Fruit fly (Drosophila melanogaster) whole organism, pupa: ENCODE results near the gene CG34462.

Experiments
- CG10348 ChIP-seq: fragments of 200-800 bp; sonication (Bioruptor generic); IDR thresholded peaks from 2 replicates; pipeline ENCODE4 v1.3.6; 2022; ENCODE audit warnings: missing biosample characterization, missing genetic modification characterization
- CG12605 ChIP-seq: fragments of 200-800 bp; sonication (Bioruptor generic); IDR thresholded peaks from 2 replicates; pipeline ENCODE4 v1.3.6; 2022; ENCODE audit warnings: missing biosample characterization, missing genetic modification characterization
- CG13204 ChIP-seq: fragments of 200-800 bp; sonication (Bioruptor generic); optimal IDR thresholded peaks from 2 replicates; lab custom pipeline; 2018; ENCODE audit warnings: missing biosample characterization, mild to moderate bottlenecking, missing genetic modification characterization, moderate library complexity
- CG14655 ChIP-seq: fragments of 200-800 bp; sonication (Bioruptor generic); optimal IDR thresholded peaks from 3 replicates; lab custom pipeline; 2017; ENCODE audit warnings: mild to moderate bottlenecking, missing biosample characterization, missing genetic modification reagents, missing genetic modification characterization
- CG15710 ChIP-seq: fragments of 200-800 bp; sonication (Bioruptor generic); optimal IDR thresholded peaks from 2 replicates; lab custom pipeline; 2018; ENCODE audit warnings: missing biosample characterization, mild to moderate bottlenecking, missing genetic modification characterization, moderate library complexity
- CG17806 ChIP-seq: fragments of 200-800 bp; sonication (Bioruptor generic); optimal IDR thresholded peaks from 2 replicates; lab custom pipeline; 2018; ENCODE audit warnings: missing biosample characterization, mild to moderate bottlenecking, missing genetic modification characterization, moderate library complexity
- CG32121 ChIP-seq: fragments of 200-800 bp; sonication (Bioruptor generic); IDR thresholded peaks from 2 replicates; pipeline ENCODE4 v1.3.6; 2022; ENCODE audit warnings: missing biosample characterization, missing genetic modification characterization
- CG34367 ChIP-seq: fragments of 200-800 bp; sonication (Bioruptor generic); optimal IDR thresholded peaks from 2 replicates; lab custom pipeline; 2018; ENCODE audit warnings: missing biosample characterization, mild to moderate bottlenecking, missing genetic modification characterization
- CG4496 ChIP-seq: fragments of 200-800 bp; sonication (Bioruptor generic); IDR thresholded peaks from 3 replicates; pipeline ENCODE4 v1.3.6; 2022; ENCODE audit warnings: missing biosample characterization, missing genetic modification characterization
- CG8159 ChIP-seq: fragments of 200-800 bp; sonication (Bioruptor generic); optimal IDR thresholded peaks from 3 replicates; lab custom pipeline; 2018; ENCODE audit warnings: missing biosample characterization, mild to moderate bottlenecking, missing genetic modification characterization, moderate library complexity
- CG8301 ChIP-seq: fragments of 200-800 bp; sonication (Bioruptor generic); optimal IDR thresholded peaks from 2 replicates; lab custom pipeline; 2018; ENCODE audit warnings: missing biosample characterization, mild to moderate bottlenecking, missing genetic modification characterization
- CG9948 ChIP-seq: fragments of 200-800 bp; sonication (Bioruptor generic); optimal IDR thresholded peaks from 2 replicates; lab custom pipeline; 2018; ENCODE audit warnings: missing biosample characterization, mild to moderate bottlenecking, missing genetic modification characterization, moderate library complexity
- D1 ChIP-seq: fragments of 200-800 bp; sonication (Bioruptor generic); optimal IDR thresholded peaks from 2 replicates; lab custom pipeline; 2018; ENCODE audit warnings: missing biosample characterization, mild to moderate bottlenecking, missing genetic modification characterization, moderate library complexity
- EcR ChIP-seq: fragments of 200-800 bp; sonication (Bioruptor generic); optimal IDR thresholded peaks from 3 replicates; lab custom pipeline; 2019; ENCODE audit warnings: missing biosample characterization, missing genetic modification characterization, mild to moderate bottlenecking, moderate library complexity, missing genetic modification reagents
- Ets98B ChIP-seq: fragments of 200-800 bp; sonication (Bioruptor generic); IDR thresholded peaks from 2 replicates; pipeline ENCODE4 v1.3.6; 2022; ENCODE audit warnings: missing biosample characterization, missing genetic modification characterization
- Pif1A ChIP-seq: fragments of 200-800 bp; sonication (Bioruptor generic); optimal IDR thresholded peaks from 3 replicates; lab custom pipeline; 2016; ENCODE audit warnings: missing biosample characterization, missing genetic modification characterization
- Pif1B ChIP-seq: fragments of 200-800 bp; sonication (Bioruptor generic); optimal IDR thresholded peaks from 3 replicates; lab custom pipeline; 2016; ENCODE audit warnings: missing biosample characterization, missing genetic modification characterization
- Snoo ChIP-seq: fragments of 200-800 bp; sonication (Bioruptor generic); optimal IDR thresholded peaks from 3 replicates; lab custom pipeline; 2017; ENCODE audit warnings: missing biosample characterization, mild to moderate bottlenecking, missing genetic modification characterization, inconsistent platforms
- fd96Ca ChIP-seq: fragments of 200-800 bp; sonication (Bioruptor generic); IDR thresholded peaks from 3 replicates; pipeline ENCODE4 v1.3.6; 2022; ENCODE audit warnings: missing biosample characterization, missing genetic modification characterization
- gl ChIP-seq: fragments of 200-800 bp; sonication (Bioruptor generic); optimal IDR thresholded peaks from 2 replicates; lab custom pipeline; 2018; ENCODE audit warnings: missing biosample characterization, mild to moderate bottlenecking, missing genetic modification characterization
- rn ChIP-seq: fragments of 200-800 bp; sonication (Bioruptor generic); IDR thresholded peaks from 2 replicates; pipeline ENCODE4 v1.3.6; 2022; ENCODE audit warnings: missing biosample characterization, missing genetic modification characterization

The CG34462 gene

DNA sequence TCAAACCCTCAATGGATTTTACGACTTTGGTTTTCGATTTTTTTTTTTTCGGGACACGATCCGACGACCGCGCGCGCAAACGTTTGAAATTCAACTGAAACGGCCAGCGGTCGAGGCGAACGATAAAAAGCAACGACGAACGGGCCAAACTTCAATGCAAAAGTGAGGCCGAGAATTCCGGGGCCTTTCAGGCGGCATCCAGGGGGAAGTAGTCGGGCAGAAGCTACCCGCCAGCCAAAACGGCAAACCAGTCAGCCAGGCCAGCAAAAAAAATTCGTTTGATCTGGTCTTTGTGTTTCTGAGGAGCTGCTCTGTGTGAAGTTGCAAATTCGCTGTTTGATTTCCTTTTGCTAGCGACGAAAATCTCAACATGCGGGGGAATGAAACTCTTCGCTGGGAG, 33.2 kb upstream of the CG34462 start, which contains the start of gene CG7201:
Gene CG7201, minus strand, starts transcription at position 101 of the 400 bp plus-strand sequence.
- TF ChIP-seq Pif1A (no peak), CG15710 (tag; lab: Kevin White, UChicago) (no peak), rn (GFP tag; lab: Robert Waterston, UW) (peak; percentile 4; the same call in 1 of the 2 replicates), EcR (GFP tag; lab: Kevin White, UChicago) (no peak), CG4496 (GFP tag; lab: Robert Waterston, UW) (0 out of 3 replicates have a peak, but pooled peaks have one; percentile 16)

DNA sequence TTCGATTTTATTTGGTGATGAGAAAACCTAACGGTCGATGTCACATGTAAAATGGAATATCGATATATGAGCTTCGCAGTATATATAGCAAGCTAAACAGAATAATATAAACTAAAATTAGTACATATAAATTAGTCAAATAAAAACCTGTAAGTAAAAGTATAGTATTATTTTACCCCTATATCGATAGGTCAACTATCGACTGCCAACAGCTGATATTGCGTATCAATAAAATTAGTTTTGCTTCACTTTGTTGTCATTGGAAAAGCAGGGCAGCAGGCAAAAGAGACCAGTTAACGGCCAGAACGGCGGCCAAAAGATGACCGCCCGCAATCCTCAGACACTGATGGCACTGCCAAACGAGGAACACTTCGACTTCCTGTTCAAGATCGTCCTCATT, 31.4 kb upstream of the CG34462 start, which contains the start of gene Rab19:
Gene Rab19, plus strand, starts transcription at position 78 of the 400 bp plus-strand sequence.
- TF ChIP-seq EcR (GFP tag; lab: Kevin White, UChicago) = peak; percentile 46
- TF ChIP-seq CG34367 (tag; lab: Kevin White, UChicago) = no peak

DNA sequence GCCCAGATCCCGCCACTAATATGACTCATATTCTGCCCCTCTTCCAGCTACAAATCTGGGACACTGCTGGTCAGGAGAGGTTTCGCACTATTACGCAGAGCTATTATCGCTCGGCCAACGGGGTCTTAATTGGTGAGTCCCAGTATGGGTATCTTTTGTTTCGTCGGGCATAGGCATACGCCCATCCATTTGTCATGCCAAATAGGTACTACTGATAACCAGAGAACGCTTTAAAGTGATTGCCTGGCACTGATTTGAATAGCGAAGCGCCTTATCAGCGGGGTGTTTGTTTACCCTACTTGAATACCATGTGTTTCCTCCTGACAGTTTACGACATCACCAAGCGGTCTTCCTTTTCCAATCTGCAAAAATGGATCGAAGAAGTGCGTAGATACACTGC, 30.9 kb upstream of the CG34462 start:
- TF ChIP-seq CG32121 (GFP tag; lab: Robert Waterston, UW) = no peak
- TF ChIP-seq CG13204 = no peak
- TF ChIP-seq fd96Ca (GFP tag; lab: Robert Waterston, UW) = no peak
- TF ChIP-seq CG8301 (tag; lab: Kevin White, UChicago) = no peak

DNA sequence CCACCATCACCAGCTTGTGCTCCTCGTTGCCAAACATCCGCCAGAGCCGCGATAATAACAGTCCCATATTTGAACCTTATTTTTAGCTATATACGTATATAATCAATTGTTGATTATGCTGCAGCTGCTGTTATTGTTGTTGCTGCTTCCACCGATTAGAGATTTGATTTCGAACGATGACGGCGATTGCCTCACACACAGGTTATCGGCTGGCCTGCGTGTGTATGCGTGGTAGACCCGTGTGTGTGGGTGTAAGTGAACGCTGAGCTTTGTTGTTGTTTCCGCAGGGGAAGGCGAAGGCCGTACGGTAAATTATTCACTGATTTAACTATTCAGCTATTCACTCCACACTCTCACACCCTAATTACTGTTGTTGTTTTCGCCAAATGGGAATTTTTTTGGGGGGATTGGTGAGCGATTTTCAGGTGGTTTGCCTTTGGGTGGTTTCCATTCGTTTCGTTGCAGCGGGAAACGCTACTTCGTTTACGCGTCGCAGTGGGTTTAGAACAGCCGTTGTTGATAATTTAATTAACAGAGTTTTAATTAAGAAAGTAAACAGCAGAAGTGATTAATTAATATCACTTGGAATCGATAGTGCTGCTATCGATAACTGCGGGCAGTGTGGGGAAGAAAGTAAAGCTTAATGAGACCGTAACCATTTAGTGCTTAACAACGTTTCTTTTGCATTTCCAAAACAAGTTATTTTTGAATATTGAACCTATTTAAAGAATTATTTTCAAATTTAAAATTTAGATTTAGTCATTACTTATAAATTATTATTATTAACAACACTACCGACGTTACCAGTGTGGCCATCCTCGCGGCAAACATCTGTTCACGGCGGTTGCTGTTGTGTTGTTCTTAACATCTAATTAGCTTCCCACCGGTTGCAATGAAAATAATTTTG, 28.9 kb upstream of the CG34462 start, which contains the start of the genes Arl5 and CG13671:
Gene Arl5, minus strand, starts transcription at position 616 of the 907 bp plus-strand sequence.
Gene CG13671, plus strand, starts transcription at position 841 of the 907 bp plus-strand sequence.
- TF ChIP-seq CG4496 (GFP tag; lab: Robert Waterston, UW) = peak; percentile 72; the same call in 1 of the 3 replicates
- TF ChIP-seq CG14655 (GFP tag; lab: Kevin White, UChicago) = no peak
- peak; percentile 53 for TF ChIP-seq Snoo
- TF ChIP-seq CG9948 (tag; lab: Kevin White, UChicago) = peak; percentile 41
- TF ChIP-seq CG32121 (GFP tag; lab: Robert Waterston, UW) = peak; percentile 58; the same call in 1 of the 2 replicates
- TF ChIP-seq EcR (GFP tag; lab: Kevin White, UChicago) = peak; percentile 5
- TF ChIP-seq fd96Ca (GFP tag; lab: Robert Waterston, UW) = peak; percentile 80
- peak; percentile 59 for TF ChIP-seq Ets98B (GFP tag; lab: Robert Waterston, UW)
- peak; percentile 68 for TF ChIP-seq CG17806 (tag; lab: Kevin White, UChicago)
- TF ChIP-seq CG34367 (tag; lab: Kevin White, UChicago) = no peak
- no peak for TF ChIP-seq CG10348 (GFP tag; lab: Robert Waterston, UW)
- no peak for TF ChIP-seq Pif1B (GFP tag; lab: Kevin White, UChicago)
- no peak for TF ChIP-seq CG13204
- peak; percentile 37 for TF ChIP-seq CG8301 (tag; lab: Kevin White, UChicago)
- no peak for TF ChIP-seq gl
- TF ChIP-seq CG8159 (tag; lab: Kevin White, UChicago) = peak; percentile 54
- TF ChIP-seq CG15710 (tag; lab: Kevin White, UChicago) = peak; percentile 39
- peak; percentile 54 for TF ChIP-seq CG12605 (GFP tag; lab: Robert Waterston, UW)
- TF ChIP-seq rn (GFP tag; lab: Robert Waterston, UW) = 0 out of 2 replicates have a peak, but pooled peaks have one; percentile 7
- TF ChIP-seq D1 (tag; lab: Kevin White, UChicago) = no peak
- no peak for TF ChIP-seq Pif1A

DNA sequence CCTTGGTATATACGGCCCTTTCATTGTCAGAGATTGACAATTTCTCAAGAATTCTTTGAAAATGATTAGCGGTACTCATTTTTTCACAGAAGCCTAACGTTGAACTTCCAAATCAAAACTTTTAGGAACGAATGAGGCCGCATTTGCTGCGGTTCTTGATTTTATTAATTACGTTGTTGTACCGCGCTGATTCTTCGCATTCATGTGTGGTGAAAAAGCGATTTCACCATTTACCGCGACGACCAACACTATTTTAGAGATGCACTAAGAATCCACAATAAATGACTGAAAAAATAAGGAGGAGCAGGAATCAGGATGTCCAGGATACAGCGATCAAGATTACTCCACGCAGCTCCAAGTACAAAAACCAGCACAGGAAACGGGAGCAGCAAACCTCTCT, 24.5 kb upstream of the CG34462 start, which contains the start of the genes CG7194 and Sbp2:
Gene CG7194, minus strand, starts transcription at position 148 of the 400 bp plus-strand sequence.
Gene Sbp2, plus strand, starts transcription at position 246 of the 400 bp plus-strand sequence.
- TF ChIP-seq gl = peak; percentile 6
- TF ChIP-seq CG9948 (tag; lab: Kevin White, UChicago) = no peak

DNA sequence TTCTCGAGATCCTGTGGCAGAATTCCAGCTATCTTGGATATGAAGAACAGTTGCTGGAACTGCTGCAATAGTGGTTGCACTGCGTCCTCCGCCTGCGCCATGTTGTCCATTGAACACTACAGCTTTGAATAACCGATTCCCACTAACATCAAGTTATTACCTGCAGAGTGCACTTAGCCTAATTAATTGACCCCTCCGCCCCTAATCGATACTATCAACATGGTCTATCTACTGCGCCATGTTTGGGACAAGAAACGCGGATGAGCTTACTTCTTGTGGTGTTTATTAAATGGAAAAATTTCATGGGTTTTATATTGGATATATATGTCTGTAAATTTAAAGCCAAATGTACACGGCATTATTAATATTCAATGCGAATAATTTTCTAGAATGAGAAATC, 21.5 kb upstream of the CG34462 start, which contains the start of gene Gr66a:
Gene Gr66a, minus strand, starts transcription at position 101 of the 400 bp plus-strand sequence.
- TF ChIP-seq EcR (GFP tag; lab: Kevin White, UChicago) (no peak), CG8159 (tag; lab: Kevin White, UChicago) (no peak), CG10348 (GFP tag; lab: Robert Waterston, UW) (no peak)

DNA sequence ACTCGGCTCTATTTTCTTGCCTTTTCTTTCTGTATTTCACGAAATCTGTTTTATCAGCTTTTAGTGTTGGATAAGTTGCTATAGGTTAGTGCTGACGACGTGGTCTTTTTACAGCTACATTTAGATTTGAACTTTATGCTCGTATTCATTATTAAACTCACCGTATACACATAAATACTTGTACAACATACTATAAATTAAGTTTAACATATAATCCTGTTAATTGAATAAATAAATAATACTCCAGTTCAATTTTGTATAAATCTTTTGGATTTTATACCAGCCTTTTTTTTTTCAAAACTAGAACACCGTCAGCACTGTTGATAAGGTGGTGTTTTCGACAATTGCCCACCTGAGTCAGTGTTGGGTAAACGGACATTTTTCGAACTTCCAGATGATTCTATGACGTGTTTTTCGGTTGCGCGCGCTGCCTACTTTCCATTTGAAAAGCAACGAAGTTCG, 19.5 kb upstream of the CG34462 start, which contains the start of gene BI-1:
Gene BI-1, minus strand, starts transcription at position 51 of the 462 bp plus-strand sequence.
- TF ChIP-seq EcR (GFP tag; lab: Kevin White, UChicago) (no peak), Pif1B (GFP tag; lab: Kevin White, UChicago) (no peak), CG34367 (tag; lab: Kevin White, UChicago) (peak; percentile 21), CG12605 (GFP tag; lab: Robert Waterston, UW) (no peak), CG17806 (tag; lab: Kevin White, UChicago) (peak; percentile 33), gl (no peak), CG9948 (tag; lab: Kevin White, UChicago) (peak; percentile 43), Ets98B (GFP tag; lab: Robert Waterston, UW) (no peak), rn (GFP tag; lab: Robert Waterston, UW) (no peak), fd96Ca (GFP tag; lab: Robert Waterston, UW) (no peak), CG13204 (no peak), CG32121 (GFP tag; lab: Robert Waterston, UW) (no peak), CG15710 (tag; lab: Kevin White, UChicago) (peak; percentile 69), D1 (tag; lab: Kevin White, UChicago) (no peak), Pif1A (no peak), CG8159 (tag; lab: Kevin White, UChicago) (no peak), CG14655 (GFP tag; lab: Kevin White, UChicago) (no peak), CG10348 (GFP tag; lab: Robert Waterston, UW) (no peak), Snoo (peak; percentile 62), CG8301 (tag; lab: Kevin White, UChicago) (no peak), CG4496 (GFP tag; lab: Robert Waterston, UW) (no peak)
